Fruit fly (Drosophila melanogaster): ENCODE measurements around the gene Tm1.

DNA sequence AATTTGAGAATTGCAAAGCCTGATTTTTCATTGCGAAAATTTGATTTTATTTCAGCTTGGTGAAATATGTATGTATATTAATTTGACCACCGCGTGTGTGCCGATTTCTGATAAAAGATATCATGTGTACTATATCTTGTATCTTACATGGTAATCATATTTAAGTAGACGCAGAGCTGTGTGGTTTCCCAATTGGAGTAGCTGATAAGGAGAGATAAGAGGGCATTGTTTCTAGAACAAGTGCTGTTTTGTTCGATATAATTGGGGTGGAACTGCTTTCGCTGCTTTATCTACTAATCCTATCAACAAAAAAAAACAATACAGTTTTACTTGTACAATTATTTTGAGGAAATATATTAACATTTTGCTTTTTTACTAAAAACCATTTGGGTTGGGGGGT, 31.4 kb upstream of the Tm1 start:
- TF ChIP-seq h (GFP tag; optimal IDR thresholded peaks at IDR 0.05) (peak; percentile 7), HLH106 (tag; optimal IDR thresholded peaks at IDR 0.05) (no peak), Hr78 (GFP tag; optimal IDR thresholded peaks at IDR 0.05) (no peak), Myc (optimal IDR thresholded peaks at IDR 0.05) (no peak), dmrt93B (GFP tag; optimal IDR thresholded peaks at IDR 0.05) (no peak), sv (GFP tag; optimal IDR thresholded peaks at IDR 0.05) (no peak), Dfd (GFP tag; optimal IDR thresholded peaks at IDR 0.05) (no peak), fru (GFP tag; optimal IDR thresholded peaks at IDR 0.05) (no peak), pan (optimal IDR thresholded peaks at IDR 0.05) (no peak), usp (GFP tag; optimal IDR thresholded peaks at IDR 0.05) (no peak)

Measured in whole organism, wandering third instar larva.